Worm (Caenorhabditis elegans): ENCODE results near the gene C33D9.6.

ce11 chrIV:8815162-8815561, 37.2 kb upstream of the C33D9.6 start:
- TF ChIP-seq hmbx-1 (tag; optimal IDR thresholded peaks at IDR 0.05) (no peak), scrt-1 (GFP tag; IDR thresholded peaks at IDR 0.05) (no peak), pes-1 (GFP tag; IDR thresholded peaks at IDR 0.05) (no peak), ama-1 (optimal IDR thresholded peaks at IDR 0.05) (no peak), hmg-4 (GFP tag; optimal IDR thresholded peaks at IDR 0.05) (no peak), ceh-36 (tag; optimal IDR thresholded peaks at IDR 0.05) (no peak)

All from whole organism, early embryonic.